Worm (Caenorhabditis elegans): ENCODE results near the gene sri-63.

The sri-63 gene

DNA sequence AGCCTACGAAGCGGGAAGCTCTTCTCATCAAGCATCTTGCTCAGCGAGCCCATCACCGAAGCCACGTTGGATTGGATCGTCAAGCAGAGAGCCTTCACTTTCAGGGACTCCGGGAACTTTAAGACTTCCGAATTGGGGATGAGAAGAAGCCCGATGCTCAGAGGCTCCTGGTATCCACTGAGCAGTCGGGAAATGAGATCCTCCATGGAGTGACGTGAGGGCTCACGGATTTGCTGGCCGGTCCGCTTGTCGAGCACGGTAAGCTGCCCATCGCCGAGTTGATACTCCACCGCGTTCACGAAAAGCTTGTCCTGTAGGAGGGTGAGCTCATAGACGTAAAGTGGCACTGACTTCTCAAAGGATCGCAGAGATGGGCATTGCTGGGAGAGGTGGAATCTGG, 39.6 kb upstream of the sri-63 start:
- no peak for TF ChIP-seq sox-4 (tag; optimal IDR thresholded peaks at IDR 0.05)
- TF ChIP-seq unc-98 (GFP tag; IDR thresholded peaks at IDR 0.05) = no peak

DNA sequence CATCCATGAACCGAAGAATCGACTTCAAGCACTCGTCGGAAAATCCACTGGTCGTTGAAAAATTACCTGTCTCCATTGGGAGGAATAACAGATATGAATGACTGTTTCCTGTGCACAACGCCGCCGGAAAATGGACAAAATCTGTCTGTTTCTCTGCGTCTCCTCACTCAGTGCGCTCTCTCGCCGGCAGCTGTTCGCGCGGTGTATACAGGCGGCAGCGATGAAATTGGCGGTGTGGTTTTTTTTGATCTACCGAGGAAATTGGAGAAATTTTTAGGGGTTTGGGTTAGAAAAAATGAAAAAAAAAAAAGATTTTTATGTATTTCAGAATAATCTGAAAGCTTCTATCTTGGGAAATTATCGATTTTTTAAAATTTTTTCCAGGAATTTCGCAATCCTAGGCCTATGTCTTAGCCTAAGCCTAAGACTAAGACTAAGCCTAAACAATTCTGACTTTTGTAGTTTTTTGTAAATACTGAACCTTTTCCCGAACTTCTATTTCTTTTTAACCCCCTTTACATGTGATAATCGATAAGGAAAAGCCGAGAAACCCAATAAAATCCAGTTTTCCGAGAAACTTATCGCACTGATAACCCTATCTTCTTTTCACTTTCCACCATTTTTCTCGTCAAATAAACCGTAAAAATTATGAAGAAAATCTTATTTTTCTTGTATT, 39.0 kb upstream of the sri-63 start, which contains the start of the genes fbxc-50 and C17F4.2:
Gene fbxc-50, minus strand, starts transcription at position 81 of the 676 bp plus-strand sequence.
Gene C17F4.2, plus strand, starts transcription at position 626 of the 676 bp plus-strand sequence.
- no peak for TF ChIP-seq unc-130 (tag; optimal IDR thresholded peaks at IDR 0.05)
- TF ChIP-seq efl-1 (optimal IDR thresholded peaks at IDR 0.05) = no peak
- TF ChIP-seq efl-1 (GFP tag; optimal IDR thresholded peaks at IDR 0.05 in 1 of 2) = peak in 1 of 2 experiments; percentile 56
- peak; percentile 80 for TF ChIP-seq blmp-1 (tag; optimal IDR thresholded peaks at IDR 0.05)
- no peak for TF ChIP-seq mab-9 (GFP tag; IDR thresholded peaks at IDR 0.05)

DNA sequence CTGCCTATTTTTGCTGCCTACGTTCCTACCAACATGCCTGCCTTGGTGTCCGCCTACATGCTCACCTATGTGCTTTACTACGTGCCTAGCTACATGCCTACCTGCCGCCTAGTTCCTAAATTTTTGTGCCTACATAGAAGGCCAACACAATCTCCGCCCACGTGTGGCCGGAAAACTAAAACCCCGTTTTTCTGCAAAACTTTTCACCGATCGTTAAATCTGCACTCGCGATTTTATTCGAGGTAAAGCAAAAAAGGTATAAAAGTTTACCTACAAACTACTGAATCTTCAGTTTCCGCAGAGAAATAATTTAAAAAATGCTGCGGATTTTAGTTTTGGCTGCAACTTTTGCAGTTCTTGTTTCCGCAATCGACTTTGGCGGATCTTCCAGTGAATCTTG, 37.8 kb upstream of the sri-63 start, which contains the start of gene clec-124:
Gene clec-124, plus strand, starts transcription at position 301 of the 400 bp plus-strand sequence.
- TF ChIP-seq ceh-88 (GFP tag; IDR thresholded peaks at IDR 0.05) (no peak), ceh-82 (tag; optimal IDR thresholded peaks at IDR 0.05) (no peak), sptf-1 (tag; optimal IDR thresholded peaks at IDR 0.05) (no peak), unc-130 (tag; optimal IDR thresholded peaks at IDR 0.05) (no peak), egl-27 (tag; optimal IDR thresholded peaks at IDR 0.05) (no peak), isw-1 (GFP tag; IDR thresholded peaks at IDR 0.05) (no peak), C16A3.4 (tag; optimal IDR thresholded peaks at IDR 0.05) (no peak)

ce11 chrII:3250195-3250594, 37.0 kb upstream of the sri-63 start:
- no peak for TF ChIP-seq nhr-12 (tag; optimal IDR thresholded peaks at IDR 0.05)

ce11 chrII:3251782-3252181, 35.4 kb upstream of the sri-63 start:
- TF ChIP-seq irx-1 (tag; optimal IDR thresholded peaks at IDR 0.05) (no peak), aha-1 (tag; optimal IDR thresholded peaks at IDR 0.05) (no peak), sptf-1 (tag; optimal IDR thresholded peaks at IDR 0.05) (no peak), hpl-2 (GFP tag; optimal IDR thresholded peaks at IDR 0.05) (no peak), C34B4.2 (tag; optimal IDR thresholded peaks at IDR 0.05) (no peak), nhr-85 (tag) (no peak), nhr-77 (tag; optimal IDR thresholded peaks at IDR 0.05) (no peak)

DNA sequence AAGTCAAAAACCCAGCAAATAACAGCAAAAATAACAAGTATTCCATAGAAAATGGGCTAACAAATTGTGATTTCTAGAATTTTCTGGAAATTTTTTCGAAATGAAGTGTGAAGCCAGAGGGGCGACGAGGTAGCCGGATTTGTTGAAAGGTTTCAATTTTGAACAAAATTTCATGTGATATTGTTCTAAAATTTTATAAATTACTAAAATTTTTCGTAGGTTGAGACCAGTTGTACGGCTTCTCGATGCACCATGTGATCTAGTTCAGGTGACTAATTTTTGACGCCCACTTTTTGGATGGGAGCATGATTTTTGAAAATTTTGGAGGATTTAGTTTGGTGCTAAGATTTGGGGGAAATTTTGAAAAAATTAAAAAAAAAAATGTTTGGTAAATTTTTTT, 27.9 kb upstream of the sri-63 start, which contains the start of gene gcy-19:
Gene gcy-19, minus strand, starts transcription at position 101 of the 400 bp plus-strand sequence.
- TF ChIP-seq sptf-1 (tag; optimal IDR thresholded peaks at IDR 0.05) (no peak), sox-4 (tag; optimal IDR thresholded peaks at IDR 0.05) (no peak), irx-1 (tag; optimal IDR thresholded peaks at IDR 0.05) (no peak), blmp-1 (tag; optimal IDR thresholded peaks at IDR 0.05) (no peak), nhr-76 (tag; optimal IDR thresholded peaks at IDR 0.05) (no peak), nhr-85 (tag) (no peak), mdl-1 (tag; optimal IDR thresholded peaks at IDR 0.05) (no peak), nhr-84 (tag; optimal IDR thresholded peaks at IDR 0.05) (no peak), egl-13 (tag; optimal IDR thresholded peaks at IDR 0.05) (no peak)

- TF ChIP-seq nhr-47 (tag; optimal IDR thresholded peaks at IDR 0.05) = no peak
- no peak for TF ChIP-seq snpc-4 (tag; optimal IDR thresholded peaks at IDR 0.05)
- no peak for TF ChIP-seq nhr-11 (tag; optimal IDR thresholded peaks at IDR 0.05)
- no peak for TF ChIP-seq unc-62 (GFP tag; optimal IDR thresholded peaks at IDR 0.05)
- TF ChIP-seq nhr-12 (tag; optimal IDR thresholded peaks at IDR 0.05) = no peak
- no peak for TF ChIP-seq C34B4.2 (tag; optimal IDR thresholded peaks at IDR 0.05)
- no peak for TF ChIP-seq lin-13 (GFP tag; optimal IDR thresholded peaks at IDR 0.05)
- no peak for TF ChIP-seq mep-1 (tag; optimal IDR thresholded peaks at IDR 0.05)
- TF ChIP-seq nhr-28 (tag; optimal IDR thresholded peaks at IDR 0.05) = no peak
- no peak for TF ChIP-seq jun-1 (tag; optimal IDR thresholded peaks at IDR 0.05)
- TF ChIP-seq isw-1 (GFP tag; IDR thresholded peaks at IDR 0.05) = no peak
- no peak for TF ChIP-seq lin-15B (tag; optimal IDR thresholded peaks at IDR 0.05)
- no peak for TF ChIP-seq alr-1 (tag; optimal IDR thresholded peaks at IDR 0.05; ENCODE audit: borderline replicate concordance)
- no peak for TF ChIP-seq blmp-1 (tag; optimal IDR thresholded peaks at IDR 0.05)
Measured at ce11 chrII:3262504-3262903, 24.7 kb upstream of the sri-63 start, which contains the start of gene F02E11.2. TSS of gene F02E11.2 (plus strand) at chrII:3262804.

Data from whole organism, L1 larva.